Worm (Caenorhabditis elegans): ENCODE data around the gene Y45G12B.2.

DNA sequence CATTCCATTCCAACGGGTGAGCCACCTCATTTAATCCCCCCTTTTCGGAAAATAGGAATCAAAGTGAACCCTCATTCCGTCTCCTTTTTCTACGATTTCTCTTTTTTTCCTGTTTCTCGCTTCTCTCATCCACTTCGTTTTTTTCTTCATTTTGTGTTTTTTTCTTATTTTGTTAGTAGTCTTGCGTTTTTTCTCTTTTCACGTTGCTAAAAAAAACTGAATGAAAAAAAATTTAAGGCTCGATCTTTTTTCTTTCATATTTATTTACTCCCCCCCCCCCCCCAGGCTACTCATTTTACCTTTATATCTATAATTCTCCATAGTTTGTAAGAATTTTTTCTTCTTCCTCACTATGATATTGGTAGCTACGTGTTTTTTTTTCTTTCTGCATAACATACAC is 16.9 kb upstream of the Y45G12B.2 start:
- TF ChIP-seq B0310.2 (tag; optimal IDR thresholded peaks at IDR 0.05) (no peak), ceh-13 (GFP tag; optimal IDR thresholded peaks at IDR 0.05) (no peak), tbx-37 (GFP tag; conservative IDR thresholded peaks at IDR 0.05) (no peak), ama-1 (optimal IDR thresholded peaks at IDR 0.05) (no peak), tbx-11 (GFP tag; IDR thresholded peaks at IDR 0.05) (no peak), hmbx-1 (tag; optimal IDR thresholded peaks at IDR 0.05) (no peak), pes-1 (GFP tag; IDR thresholded peaks at IDR 0.05) (no peak), hmg-4 (GFP tag; optimal IDR thresholded peaks at IDR 0.05) (no peak)
